Fruit fly (Drosophila melanogaster) whole organism, wandering third instar larva: ENCODE data around the gene CG6927.
A peak's percentile ranks its signal among the peaks of the same experiment; 100 is the strongest.

ENCODE experiments used
- Abd-B ChIP-seq: fragments of >200 bp; optimal IDR thresholded peaks from 2 replicates; lab custom pipeline; 2017; ENCODE audit warnings: missing biosample characterization, missing genetic modification characterization
- CG32264 ChIP-seq: fragments of 200-800 bp; sonication (Bioruptor generic); optimal IDR thresholded peaks from 2 replicates; lab custom pipeline; 2016; ENCODE audit warnings: missing biosample characterization, missing genetic modification characterization
- CG9705 ChIP-seq: fragments of 200-800 bp; sonication (Bioruptor generic); optimal IDR thresholded peaks from 2 replicates; lab custom pipeline; 2018; ENCODE audit warnings: missing biosample characterization, mild to moderate bottlenecking, missing genetic modification characterization
- CrebA ChIP-seq: fragments of 200-800 bp; sonication (Bioruptor generic); optimal IDR thresholded peaks from 2 replicates; lab custom pipeline; 2016; ENCODE audit warnings: missing biosample characterization, mild to moderate bottlenecking, missing genetic modification characterization, borderline replicate concordance
- Dfd ChIP-seq: fragments of >200 bp; optimal IDR thresholded peaks from 2 replicates; lab custom pipeline; 2017; ENCODE audit warnings: missing biosample characterization, missing genetic modification characterization
- Dif ChIP-seq: fragments of 200-275, 200-300 bp; sonication (Bioruptor generic); optimal IDR thresholded peaks from 2 replicates; lab custom pipeline; 2018; ENCODE audit warnings: missing biosample characterization, missing genetic modification characterization; ENCODE audit not compliant: partially characterized antibody
- GATAd ChIP-seq: sonication (Bioruptor generic); optimal IDR thresholded peaks from 2 replicates; lab custom pipeline; 2016; ENCODE audit warnings: missing biosample characterization, missing genetic modification characterization
- HLH106 ChIP-seq: fragments of 200-800 bp; optimal IDR thresholded peaks from 3 replicates; lab custom pipeline; 2019; ENCODE audit warnings: missing biosample characterization, mild to moderate bottlenecking, missing genetic modification characterization, moderate library complexity
- Hnf4 ChIP-seq: fragments of 200-800 bp; sonication (Bioruptor generic); optimal IDR thresholded peaks from 2 replicates; lab custom pipeline; 2016; ENCODE audit warnings: missing biosample characterization, mild to moderate bottlenecking, missing genetic modification characterization
- Hr78 ChIP-seq: fragments of >200 bp; optimal IDR thresholded peaks from 2 replicates; lab custom pipeline; 2017; ENCODE audit warnings: missing biosample characterization, missing genetic modification characterization
- Hr83 ChIP-seq: fragments of 200-300 bp; sonication (Bioruptor generic); optimal IDR thresholded peaks from 2 replicates; lab custom pipeline; 2016; ENCODE audit warnings: missing biosample characterization, mild to moderate bottlenecking, missing genetic modification characterization, moderate library complexity; ENCODE audit not compliant: poor library complexity, severe bottlenecking
- Jra ChIP-seq: sonication (Bioruptor generic); optimal IDR thresholded peaks from 2 replicates; lab custom pipeline; 2016; ENCODE audit warnings: missing biosample characterization, missing genetic modification characterization
- Mio ChIP-seq: sonication (Bioruptor generic); optimal IDR thresholded peaks from 2 replicates; lab custom pipeline; 2016; ENCODE audit warnings: missing biosample characterization, missing genetic modification characterization
- Myc ChIP-seq: fragments of >200 bp; optimal IDR thresholded peaks from 2 replicates; lab custom pipeline; 2017
- N ChIP-seq: fragments of >200 bp; optimal IDR thresholded peaks from 2 replicates; lab custom pipeline; 2018; ENCODE audit warnings: missing biosample characterization, missing external identifiers, missing genetic modification characterization
- OdsH ChIP-seq: fragments of 200-800 bp; sonication (Bioruptor generic); optimal IDR thresholded peaks from 2 replicates; lab custom pipeline; 2016; ENCODE audit warnings: missing biosample characterization, mild to moderate bottlenecking, missing genetic modification characterization
- Rel ChIP-seq, 2 experiments: fragments of 200-800 bp; sonication (Bioruptor generic) in 1 of 2; optimal IDR thresholded peaks; 2 replicates in 1 of 2; 3 replicates in 1 of 2; lab custom pipeline; 2016 to 2019; ENCODE audit warnings: mild to moderate bottlenecking in 2 of 2, missing biosample characterization in 2 of 2, missing genetic modification characterization in 2 of 2, moderate library complexity in 1 of 2
- Sp1 ChIP-seq: fragments of 200-800 bp; sonication (Bioruptor generic); optimal IDR thresholded peaks from 3 replicates; lab custom pipeline; 2019; ENCODE audit warnings: missing biosample characterization, mild to moderate bottlenecking, missing genetic modification characterization, moderate library complexity
- Vsx2 ChIP-seq: fragments of 200-300, 225-300 bp; sonication (Bioruptor generic); optimal IDR thresholded peaks from 2 replicates; lab custom pipeline; 2018; ENCODE audit warnings: missing biosample characterization, missing genetic modification characterization; ENCODE audit not compliant: partially characterized antibody
- br ChIP-seq: fragments of 200-800 bp; sonication (Bioruptor generic); optimal IDR thresholded peaks from 2 replicates; lab custom pipeline; 2016; ENCODE audit warnings: missing biosample characterization, missing genetic modification characterization
- brk ChIP-seq: fragments of 200-800 bp; sonication (Bioruptor generic); optimal IDR thresholded peaks from 2 replicates; lab custom pipeline; 2016; ENCODE audit warnings: missing biosample characterization, mild to moderate bottlenecking, missing genetic modification characterization
- dl ChIP-seq, 2 experiments: fragments of 175-275, 200-275 bp in 1 of 2; fragments of 200-275 bp in 1 of 2; sonication (Bioruptor generic); optimal IDR thresholded peaks; lab custom pipeline; 2018; ENCODE audit warnings: mild to moderate bottlenecking in 2 of 2, missing biosample characterization in 2 of 2, missing genetic modification characterization in 2 of 2, moderate library complexity in 2 of 2; ENCODE audit not compliant: partially characterized antibody in 2 of 2, insufficient read depth in 1 of 2
- dmrt93B ChIP-seq: fragments of 200-800 bp; sonication (Bioruptor generic); optimal IDR thresholded peaks from 2 replicates; lab custom pipeline; 2018; ENCODE audit warnings: missing biosample characterization, mild to moderate bottlenecking, missing genetic modification characterization
- dsf ChIP-seq: sonication (Bioruptor generic); optimal IDR thresholded peaks from 2 replicates; lab custom pipeline; 2016; ENCODE audit warnings: missing biosample characterization, missing genetic modification characterization, borderline replicate concordance
- ey ChIP-seq: fragments of 200-800 bp; sonication (Bioruptor generic); optimal IDR thresholded peaks from 2 replicates; lab custom pipeline; 2016; ENCODE audit warnings: missing biosample characterization, missing genetic modification characterization
- foxo ChIP-seq, 2 experiments: fragments of 200-800 bp; sonication (Bioruptor generic); optimal IDR thresholded peaks; 2 replicates in 1 of 2; 3 replicates in 1 of 2; lab custom pipeline; 2016 to 2017; ENCODE audit warnings: missing biosample characterization in 2 of 2, missing genetic modification characterization in 2 of 2
- fru ChIP-seq: fragments of 200-800 bp; sonication (Bioruptor generic); optimal IDR thresholded peaks from 3 replicates; lab custom pipeline; 2016; ENCODE audit warnings: missing biosample characterization, mild to moderate bottlenecking, missing genetic modification characterization
- h ChIP-seq: fragments of 200-800 bp; sonication (Bioruptor generic); optimal IDR thresholded peaks from 3 replicates; lab custom pipeline; 2016; ENCODE audit warnings: missing biosample characterization, mild to moderate bottlenecking, missing genetic modification characterization
- jim ChIP-seq: fragments of 175-275, 200-325 bp; sonication (Bioruptor generic); optimal IDR thresholded peaks from 2 replicates; lab custom pipeline; 2016; ENCODE audit warnings: missing biosample characterization, mild to moderate bottlenecking, missing genetic modification characterization
- lola ChIP-seq: fragments of >200 bp; optimal IDR thresholded peaks from 2 replicates; lab custom pipeline; 2017; ENCODE audit warnings: missing biosample characterization, missing genetic modification characterization
- pan ChIP-seq: fragments of >200 bp; optimal IDR thresholded peaks from 2 replicates; lab custom pipeline; 2017
- psq ChIP-seq: fragments of 200-800 bp; sonication (Bioruptor generic); optimal IDR thresholded peaks from 3 replicates; lab custom pipeline; 2017; ENCODE audit warnings: missing biosample characterization, mild to moderate bottlenecking, missing genetic modification characterization, moderate library complexity
- rgr ChIP-seq: fragments of 200-800 bp; sonication (Bioruptor generic); optimal IDR thresholded peaks from 3 replicates; lab custom pipeline; 2016; ENCODE audit warnings: missing biosample characterization, mild to moderate bottlenecking, missing genetic modification characterization
- sage ChIP-seq: fragments of 200-800 bp; sonication (Bioruptor generic); optimal IDR thresholded peaks from 2 replicates; lab custom pipeline; 2016; ENCODE audit warnings: missing biosample characterization, mild to moderate bottlenecking, missing genetic modification characterization
- sv ChIP-seq: fragments of 200-800 bp; sonication (Bioruptor generic); optimal IDR thresholded peaks from 3 replicates; lab custom pipeline; 2016; ENCODE audit warnings: missing biosample characterization, missing genetic modification characterization
- tai ChIP-seq: sonication (Bioruptor generic); optimal IDR thresholded peaks from 2 replicates; lab custom pipeline; 2016; ENCODE audit warnings: missing biosample characterization, missing genetic modification characterization
- usp ChIP-seq: fragments of >200 bp; optimal IDR thresholded peaks from 2 replicates; lab custom pipeline; 2017; ENCODE audit warnings: missing biosample characterization, missing genetic modification characterization
- woc ChIP-seq: sonication (Bioruptor generic); optimal IDR thresholded peaks from 2 replicates; lab custom pipeline; 2016; ENCODE audit warnings: missing biosample characterization, mild to moderate bottlenecking, missing genetic modification characterization

The CG6927 gene

DNA sequence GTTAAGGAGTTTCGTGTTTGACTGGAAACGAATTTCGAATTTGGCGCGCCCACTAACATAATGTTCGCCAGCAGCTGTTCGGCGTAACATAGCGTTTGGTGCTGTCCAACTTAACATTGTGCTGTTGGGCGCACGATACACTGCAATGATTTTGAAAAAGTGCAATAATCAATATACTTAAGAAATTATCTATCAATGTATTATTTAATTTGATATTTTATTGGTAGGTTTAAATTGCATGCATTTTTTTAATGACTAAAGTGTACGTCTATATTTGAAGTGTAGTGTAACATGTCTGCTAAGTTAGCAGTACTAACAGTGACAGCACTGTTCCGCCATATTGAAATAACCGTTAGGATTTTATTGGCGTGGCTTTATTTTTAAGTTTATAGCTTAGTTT lies at the start of gene CG6927:
Gene CG6927 (plus strand): TSS at position 328 of the 400 bp plus-strand sequence.
- TF ChIP-seq dsf (no peak), Hnf4 (GFP tag; lab: Kevin White, UChicago) (peak; percentile 28), brk (no peak), sv (GFP tag; lab: Kevin White, UChicago) (no peak), Hr78 (GFP tag; lab: Kevin White, UChicago) (no peak), h (GFP tag; lab: Kevin White, UChicago) (peak; percentile 47), fru (GFP tag; lab: Kevin White, UChicago) (peak; percentile 82), usp (GFP tag; lab: Kevin White, UChicago) (no peak), OdsH (peak; percentile 47), Dif (GFP tag; lab: Kevin White, UChicago) (no peak), pan (lab: Kevin White, UChicago) (no peak), tai (GFP tag; lab: Kevin White, UChicago) (peak; percentile 81), jim (GFP tag; lab: Kevin White, UChicago) (no peak), Vsx2 (GFP tag; lab: Kevin White, UChicago) (no peak), psq (peak; percentile 56), foxo (GFP tag; optimal IDR thresholded peaks at IDR 0.05; lab: Kevin White, UChicago) (peak in 1 of 2 experiments; percentile 91), CG32264 (GFP tag; lab: Kevin White, UChicago) (no peak), CrebA (GFP tag; lab: Kevin White, UChicago) (peak; percentile 30), woc (no peak), Hr83 (GFP tag; lab: Kevin White, UChicago) (no peak), Sp1 (peak; percentile 81), dl (GFP tag; optimal IDR thresholded peaks at IDR 0.05; lab: Kevin White, UChicago; ENCODE audit: insufficient read depth in 1 of 2, partially characterized antibody in 2 of 2) (no peak), Dfd (GFP tag; lab: Kevin White, UChicago) (no peak), GATAd (GFP tag; lab: Kevin White, UChicago) (no peak), Mio (no peak), Myc (lab: Kevin White, UChicago) (no peak), Jra (GFP tag; lab: Kevin White, UChicago) (no peak), dmrt93B (GFP tag; lab: Kevin White, UChicago) (peak; percentile 67), CG9705 (GFP tag; lab: Kevin White, UChicago) (no peak), sage (GFP tag; lab: Kevin White, UChicago) (no peak), rgr (peak; percentile 61), N (GFP tag; lab: Kevin White, UChicago) (no peak), Abd-B (GFP tag; lab: Kevin White, UChicago) (no peak), Rel (GFP tag; optimal IDR thresholded peaks at IDR 0.05; lab: Kevin White, UChicago) (no peak), Rel (tag; optimal IDR thresholded peaks at IDR 0.05; lab: Kevin White, UChicago) (peak; percentile 28), br (GFP tag; lab: Kevin White, UChicago) (no peak), ey (peak; percentile 31), lola (no peak), HLH106 (tag; lab: Kevin White, UChicago) (peak; percentile 84)

DNA sequence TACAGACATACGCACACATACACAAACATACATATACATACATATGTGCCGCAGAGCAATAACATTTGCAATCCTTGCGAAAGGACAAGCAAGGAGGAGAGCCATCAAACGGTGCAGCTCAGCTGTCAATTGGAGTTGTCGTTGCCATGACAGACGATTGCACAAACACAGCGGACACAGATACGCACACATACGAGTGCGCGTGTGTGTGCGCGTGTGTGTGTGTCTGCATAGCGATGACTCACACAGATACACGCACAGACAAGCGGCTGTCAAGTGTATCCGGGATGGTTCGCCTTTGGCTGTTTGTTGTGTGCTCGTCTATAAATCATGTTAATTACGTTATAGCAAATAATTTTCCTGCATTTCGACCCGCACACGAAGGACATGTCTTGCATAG lies 46.4 kb upstream of the CG6927 start:
- no peak for TF ChIP-seq foxo (GFP tag; optimal IDR thresholded peaks at IDR 0.05; lab: Kevin White, UChicago)
- TF ChIP-seq Mio = no peak
- no peak for TF ChIP-seq Sp1
- no peak for TF ChIP-seq Jra (GFP tag; lab: Kevin White, UChicago)

DNA sequence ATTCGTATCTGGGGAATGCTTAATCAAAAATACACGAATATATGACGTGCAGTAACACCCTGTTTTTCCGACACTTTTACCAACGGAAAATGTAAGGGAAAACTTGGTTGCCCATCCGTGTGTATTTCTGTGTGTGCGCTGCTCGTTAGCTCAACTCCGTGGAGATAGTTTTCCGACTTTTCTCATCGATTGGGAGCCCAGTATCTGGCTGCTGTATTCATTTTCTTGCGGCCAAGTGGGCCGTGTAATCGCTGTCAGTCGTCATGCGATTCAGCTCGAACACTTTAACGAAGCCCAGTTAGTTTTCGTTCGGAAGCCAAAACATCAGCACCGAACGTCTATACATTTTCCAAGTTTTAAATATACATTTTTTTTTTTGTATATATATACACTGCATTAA lies 31.3 kb upstream of the CG6927 start, which contains the start of gene boil:
Gene boil (plus strand): TSS at position 301 of the 400 bp plus-strand sequence.
- TF ChIP-seq dl (GFP tag; optimal IDR thresholded peaks at IDR 0.05; lab: Kevin White, UChicago; ENCODE audit: insufficient read depth in 1 of 2, partially characterized antibody in 2 of 2) (no peak), lola (no peak)
- TF ChIP-seq, all 38 proteins: peak for 0
